Fruit fly (Drosophila melanogaster): ENCODE data around the gene NHP2.

Gene NHP2

DNA sequence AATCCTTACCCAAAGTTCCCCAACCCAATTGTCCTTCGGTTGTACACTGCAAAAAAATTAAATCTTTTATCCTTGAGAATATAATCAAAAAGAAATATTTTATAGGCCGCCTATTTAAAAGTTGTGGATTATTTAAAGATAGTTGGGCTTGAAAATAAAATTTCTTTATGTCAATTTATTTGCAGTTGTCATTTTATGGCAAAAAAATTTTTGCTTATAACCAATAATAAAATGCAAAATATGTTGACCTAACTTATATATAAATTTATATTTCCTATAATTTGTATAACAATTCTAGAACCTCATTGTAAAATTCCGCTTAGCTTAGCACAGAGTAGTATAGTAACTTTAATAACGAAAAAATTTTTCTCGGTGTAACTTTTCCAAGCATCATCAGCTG is 45.4 kb upstream of the NHP2 start (continued):
- TF ChIP-seq prd (optimal IDR thresholded peaks at IDR 0.05) = no peak
- TF ChIP-seq prd (GFP tag; IDR thresholded peaks at IDR 0.05) = no peak
- no peak for TF ChIP-seq Dll (GFP tag; IDR thresholded peaks at IDR 0.05; ENCODE audit: partially characterized antibody)
- peak; percentile 29 for TF ChIP-seq Hand (GFP tag; optimal IDR thresholded peaks at IDR 0.05)
- peak; percentile 51 for TF ChIP-seq CoRest (tag; optimal IDR thresholded peaks at IDR 0.05)
- no peak for TF ChIP-seq oc (tag; optimal IDR thresholded peaks at IDR 0.05)
- no peak for TF ChIP-seq CG18764 (GFP tag; optimal IDR thresholded peaks at IDR 0.05)
- no peak for TF ChIP-seq Xbp1 (GFP tag; optimal IDR thresholded peaks at IDR 0.05)
- no peak for TF ChIP-seq inv (GFP tag; IDR thresholded peaks at IDR 0.05; ENCODE audit: partially characterized antibody)
- no peak for TF ChIP-seq vvl (GFP tag; IDR thresholded peaks at IDR 0.05)
- peak; percentile 14 for TF ChIP-seq unpg (GFP tag; optimal IDR thresholded peaks at IDR 0.05)
- no peak for TF ChIP-seq ham (GFP tag; IDR thresholded peaks at IDR 0.05)
- no peak for TF ChIP-seq twi (tag; optimal IDR thresholded peaks at IDR 0.05)
- TF ChIP-seq tap (tag; optimal IDR thresholded peaks at IDR 0.05) = peak; percentile 7
- no peak for TF ChIP-seq CG4328 (GFP tag; optimal IDR thresholded peaks at IDR 0.05)
- TF ChIP-seq crol (GFP tag; IDR thresholded peaks at IDR 0.05) = no peak
- TF ChIP-seq CG10979 (tag; optimal IDR thresholded peaks at IDR 0.05) = no peak
- TF ChIP-seq Ravus (GFP tag; IDR thresholded peaks at IDR 0.05) = no peak
- no peak for TF ChIP-seq Gsc (GFP tag; IDR thresholded peaks at IDR 0.05)
- no peak for TF ChIP-seq CG32772 (GFP tag; IDR thresholded peaks at IDR 0.05)
- TF ChIP-seq CG1529 (GFP tag; optimal IDR thresholded peaks at IDR 0.05) = no peak
- no peak for TF ChIP-seq sim (GFP tag; IDR thresholded peaks at IDR 0.05)
- no peak for TF ChIP-seq CG42726 (GFP tag; IDR thresholded peaks at IDR 0.05; ENCODE audit: partially characterized antibody)
- TF ChIP-seq Atf3 (GFP tag; optimal IDR thresholded peaks at IDR 0.05) = no peak
- TF ChIP-seq ac (GFP tag; optimal IDR thresholded peaks at IDR 0.05) = no peak
- no peak for TF ChIP-seq CG16813 (GFP tag; IDR thresholded peaks at IDR 0.05; ENCODE audit: partially characterized antibody)
- TF ChIP-seq mld (GFP tag; IDR thresholded peaks at IDR 0.05; ENCODE audit: partially characterized antibody) = no peak
- no peak for TF ChIP-seq lov (optimal IDR thresholded peaks at IDR 0.05)
- TF ChIP-seq lov (GFP tag; IDR thresholded peaks at IDR 0.05) = no peak
- TF ChIP-seq CG5180 (GFP tag; optimal IDR thresholded peaks at IDR 0.05) = no peak
- TF ChIP-seq CG18619 (GFP tag; optimal IDR thresholded peaks at IDR 0.05) = peak; percentile 31
- TF ChIP-seq Dref (GFP tag; IDR thresholded peaks at IDR 0.05) = no peak
- TF ChIP-seq CG17186 (GFP tag; optimal IDR thresholded peaks at IDR 0.05) = no peak
- TF ChIP-seq CG10147 (GFP tag; optimal IDR thresholded peaks at IDR 0.05) = peak; percentile 48
- no peak for TF ChIP-seq Nf-YC (tag; optimal IDR thresholded peaks at IDR 0.05)
- TF ChIP-seq CG43689 (GFP tag; IDR thresholded peaks at IDR 0.05) = no peak
- no peak for TF ChIP-seq Hmx (GFP tag; optimal IDR thresholded peaks at IDR 0.05)
- peak; percentile 37 for TF ChIP-seq CG12104 (GFP tag; optimal IDR thresholded peaks at IDR 0.05)
- no peak for TF ChIP-seq E2f1 (GFP tag; IDR thresholded peaks at IDR 0.05)
- TF ChIP-seq sr (GFP tag; IDR thresholded peaks at IDR 0.05) = no peak
- TF ChIP-seq Ets97D (GFP tag; optimal IDR thresholded peaks at IDR 0.05) = no peak

DNA sequence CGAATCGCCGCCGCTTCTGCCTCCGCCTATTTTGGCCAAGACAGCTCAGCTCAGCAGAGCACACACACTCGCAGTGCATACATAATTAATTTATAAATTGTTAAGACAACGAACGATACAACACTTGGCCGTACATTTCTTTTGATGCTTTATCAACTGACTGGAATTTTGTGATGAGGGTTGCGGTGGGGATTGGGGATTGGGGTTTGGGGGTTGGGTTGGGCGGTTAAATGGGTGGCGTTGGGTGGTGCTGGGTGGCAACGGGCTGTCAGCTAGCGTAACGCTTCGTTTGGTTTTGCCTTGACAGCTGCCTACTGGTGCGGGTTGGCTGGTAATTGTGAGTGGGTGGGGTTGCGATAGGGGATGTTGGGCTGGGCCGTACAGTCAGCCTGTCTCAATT is 20.4 kb upstream of the NHP2 start:
- no peak for TF ChIP-seq CG11504 (tag; optimal IDR thresholded peaks at IDR 0.05)
- 0 out of 4 replicates have a peak, but pooled peaks have one; percentile 54 for TF ChIP-seq chinmo (GFP tag; IDR thresholded peaks at IDR 0.05; ENCODE audit: partially characterized antibody)
- no peak for TF ChIP-seq cad (GFP tag; optimal IDR thresholded peaks at IDR 0.05)
- TF ChIP-seq dan (GFP tag; IDR thresholded peaks at IDR 0.05) = no peak
- TF ChIP-seq unpg (GFP tag; optimal IDR thresholded peaks at IDR 0.05) = no peak
- TF ChIP-seq dpn (GFP tag; optimal IDR thresholded peaks at IDR 0.05) = no peak
- no peak for TF ChIP-seq Dip3 (GFP tag; optimal IDR thresholded peaks at IDR 0.05)
- TF ChIP-seq sd (tag; optimal IDR thresholded peaks at IDR 0.05) = peak; percentile 40
- peak; percentile 49; the same call in 1 of the 2 replicates for TF ChIP-seq vvl (GFP tag; IDR thresholded peaks at IDR 0.05)
- no peak for TF ChIP-seq kay (GFP tag; optimal IDR thresholded peaks at IDR 0.05)
- TF ChIP-seq bbx (GFP tag; IDR thresholded peaks at IDR 0.05; ENCODE audit: partially characterized antibody) = no peak
- TF ChIP-seq CG11085 (GFP tag; IDR thresholded peaks at IDR 0.05) = 0 out of 2 replicates have a peak, but pooled peaks have one; percentile 25
- no peak for TF ChIP-seq CG7987 (GFP tag; optimal IDR thresholded peaks at IDR 0.05)
- no peak for TF ChIP-seq nom (GFP tag; optimal IDR thresholded peaks at IDR 0.05)
- no peak for TF ChIP-seq CG11723 (GFP tag; optimal IDR thresholded peaks at IDR 0.05)

Data from whole organism, embryonic.